Worm (Caenorhabditis elegans): Measurements from ENCODE around the gene srz-10.

- TF ChIP-seq ama-1 (optimal IDR thresholded peaks at IDR 0.05) (no peak), ama-1 (GFP tag; optimal IDR thresholded peaks at IDR 0.05) (no peak), madf-6 (GFP tag; IDR thresholded peaks at IDR 0.05) (no peak), dox-1 (GFP tag; IDR thresholded peaks at IDR 0.05) (no peak), ceh-79 (tag; optimal IDR thresholded peaks at IDR 0.05) (no peak), fkh-3 (tag; optimal IDR thresholded peaks at IDR 0.05) (no peak), mes-4 (tag; optimal IDR thresholded peaks at IDR 0.05) (no peak)
These were observed 34.1 kb downstream of the srz-10 start, which contains the start of gene srw-16 for ce11 chrV:15274757-15275156.
